Worm (Caenorhabditis elegans) whole organism, midembryonic: ENCODE measurements around the gene plc-4.

Experiments used
- T22C8.4 ChIP-seq: fragments of 200-800 bp; sonication (Bioruptor generic); IDR thresholded peaks from 2 replicates; pipeline ENCODE4 v1.3.6; 2022; ENCODE audit warnings: missing genetic modification characterization, missing compliant biosample characterization
- flt-1 ChIP-seq: fragments of 200-800 bp; sonication (Bioruptor generic); IDR thresholded peaks from 2 replicates; pipeline ENCODE4 v1.3.6; 2022; ENCODE audit warnings: missing genetic modification characterization, missing compliant biosample characterization
- klf-2 ChIP-seq: fragments of 200-800 bp; sonication (Bioruptor generic); conservative IDR thresholded peaks from 2 replicates; pipeline ENCODE4 v1.3.6; 2022; ENCODE audit warnings: missing genetic modification reagents, missing genetic modification characterization, missing compliant biosample characterization
- med-1 ChIP-seq: sonication (generic microtip); optimal IDR thresholded peaks from 2 replicates; lab custom pipeline; 2017; ENCODE audit warnings: missing genetic modification characterization, mild to moderate bottlenecking, missing compliant biosample characterization, antibody characterized with exemption, missing genetic modification reagents; ENCODE audit not compliant: insufficient read depth

- TF ChIP-seq med-1 (GFP tag; lab: Kevin White, UChicago), result no peak
- no peak for TF ChIP-seq flt-1 (GFP tag; lab: Robert Waterston, UW)
- no peak for TF ChIP-seq T22C8.4 (GFP tag; lab: Robert Waterston, UW)
- TF ChIP-seq klf-2 (GFP tag; lab: Robert Waterston, UW), result no peak
Observed at ce11 chrIV:7499302-7499701, 13.2 kb downstream of the plc-4 start.
